Worm (Caenorhabditis elegans): Measurements from ENCODE around the gene Y46D2A.3.

Gene Y46D2A.3

DNA sequence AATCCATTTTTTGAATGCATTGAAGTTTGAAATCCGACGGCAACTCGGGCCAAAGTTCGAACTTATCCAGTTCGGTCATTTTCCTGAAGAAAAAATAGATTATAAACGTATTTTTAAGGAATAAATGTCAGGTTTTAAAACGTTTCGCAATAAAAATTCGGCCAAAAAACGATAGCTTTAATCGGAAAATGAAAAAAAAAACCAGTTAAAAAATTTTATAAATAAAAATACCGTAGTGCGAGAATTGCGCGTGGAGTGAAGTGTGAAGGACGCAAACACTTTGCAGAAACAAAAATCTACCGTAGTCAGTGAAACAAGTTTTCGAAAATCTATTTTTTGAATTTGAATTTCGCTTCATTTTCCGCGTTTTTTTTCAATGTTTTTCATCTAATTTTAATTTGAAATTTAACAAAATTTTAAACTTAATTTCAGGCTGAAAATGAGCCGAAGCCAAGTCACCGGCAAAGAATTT is 22.9 kb upstream of the Y46D2A.3 start, which contains the start of gene F14D2.8:
TSS of gene F14D2.8 (minus strand) at position 51 of the 472 bp plus-strand sequence.
- TF ChIP-seq sdz-12 (GFP tag; optimal IDR thresholded peaks at IDR 0.05), result no peak
- TF ChIP-seq mdt-29 (GFP tag; IDR thresholded peaks at IDR 0.05), result no peak
- TF ChIP-seq dve-1 (tag; optimal IDR thresholded peaks at IDR 0.05; ENCODE audit: insufficient read depth), result no peak
- no peak for TF ChIP-seq nhr-25 (tag; optimal IDR thresholded peaks at IDR 0.05; ENCODE audit: borderline replicate concordance, insufficient read depth)
- no peak for TF ChIP-seq F37D6.2 (tag; optimal IDR thresholded peaks at IDR 0.05)
- no peak for TF ChIP-seq madf-9 (GFP tag; conservative IDR thresholded peaks at IDR 0.05)
- no peak for TF ChIP-seq nhr-11 (tag; optimal IDR thresholded peaks at IDR 0.05)
- no peak for TF ChIP-seq lin-13 (GFP tag; optimal IDR thresholded peaks at IDR 0.05)
- TF ChIP-seq R02D3.7 (tag; optimal IDR thresholded peaks at IDR 0.05), result no peak
- no peak for TF ChIP-seq hlh-30 (tag; optimal IDR thresholded peaks at IDR 0.05; ENCODE audit: insufficient read depth)
- TF ChIP-seq ama-1 (optimal IDR thresholded peaks at IDR 0.05), result no peak
- no peak for TF ChIP-seq hif-1 (tag; optimal IDR thresholded peaks at IDR 0.05)
- TF ChIP-seq rbr-2 (tag; optimal IDR thresholded peaks at IDR 0.05), result no peak
- TF ChIP-seq daf-16 (GFP tag; optimal IDR thresholded peaks at IDR 0.05), result no peak
- no peak for TF ChIP-seq daf-16 (tag; optimal IDR thresholded peaks at IDR 0.05)
- TF ChIP-seq Y105C5A.15 (GFP tag; IDR thresholded peaks at IDR 0.05), result no peak
- TF ChIP-seq nhr-42 (GFP tag; IDR thresholded peaks at IDR 0.05), result no peak

- peak; percentile 33 for TF ChIP-seq aha-1 (tag)
- no peak for TF ChIP-seq zip-11 (GFP tag; IDR thresholded peaks at IDR 0.05)
- no peak for TF ChIP-seq lim-7 (GFP tag; IDR thresholded peaks at IDR 0.05)
These were observed 21.1 kb upstream of the Y46D2A.3 start, which contains the start of the genes F14D2.14 and bath-29 for ce11 chrII:3347940-3348610. Gene F14D2.14 (minus strand): TSS chrII:3347990. Gene bath-29 (plus strand): TSS chrII:3348560.

DNA sequence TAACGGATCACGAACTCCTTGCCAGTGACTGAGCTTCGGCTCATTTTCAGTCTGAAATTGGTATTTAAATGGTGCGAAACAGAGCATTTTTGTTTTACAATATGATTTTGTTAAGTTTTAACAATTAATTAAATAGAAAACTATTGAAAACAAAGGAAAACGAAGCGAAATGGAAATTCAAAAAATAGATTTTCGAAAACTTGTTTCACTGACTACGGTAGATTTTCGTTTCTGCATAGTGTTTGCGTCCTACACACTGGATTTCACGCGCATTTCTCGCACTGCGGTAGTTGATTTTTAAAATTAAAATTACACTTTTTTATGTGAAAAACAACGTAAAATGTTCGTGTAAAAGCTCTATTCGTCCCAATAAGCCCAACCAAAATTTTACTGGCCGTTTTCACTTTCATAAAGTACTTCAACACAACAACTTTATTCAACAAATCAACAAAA is 19.4 kb upstream of the Y46D2A.3 start, which contains the start of gene bath-30:
TSS of gene bath-30 (minus strand) at position 51 of the 453 bp plus-strand sequence.
- TF ChIP-seq zfp-3 (GFP tag; conservative IDR thresholded peaks at IDR 0.05) (no peak), lin-38 (GFP tag; IDR thresholded peaks at IDR 0.05) (0 out of 2 replicates have a peak, but pooled peaks have one; percentile 12)

DNA sequence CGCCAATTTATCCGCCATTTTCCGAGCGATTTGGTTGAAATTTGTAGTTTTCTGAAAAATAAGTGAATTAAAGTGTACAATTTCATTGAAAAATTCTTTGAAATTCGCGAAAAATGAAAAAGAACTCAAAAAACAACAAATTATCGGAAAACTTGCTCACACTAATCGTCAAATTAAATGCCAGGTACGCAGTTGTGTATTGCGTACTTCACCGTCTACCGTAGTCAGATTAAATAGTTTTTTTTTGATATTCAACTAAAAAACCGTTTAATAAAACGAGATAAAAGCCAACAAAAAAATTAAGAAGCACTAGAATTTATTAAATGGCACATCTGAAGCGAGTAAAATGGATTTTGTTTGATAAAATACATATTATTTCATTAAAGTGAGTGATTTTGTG is 17.9 kb upstream of the Y46D2A.3 start, which contains the start of gene bath-28:
TSS of gene bath-28 (minus strand) at position 51 of the 400 bp plus-strand sequence.
- TF ChIP-seq nhr-28 (tag; optimal IDR thresholded peaks at IDR 0.05) (no peak), arid-1 (GFP tag; conservative IDR thresholded peaks at IDR 0.05) (no peak), fos-1 (tag; optimal IDR thresholded peaks at IDR 0.05) (no peak), daf-16 (GFP tag; optimal IDR thresholded peaks at IDR 0.05) (no peak), daf-16 (tag; optimal IDR thresholded peaks at IDR 0.05) (no peak), ztf-11 (tag; optimal IDR thresholded peaks at IDR 0.05) (no peak), Y75B8A.6 (GFP tag; IDR thresholded peaks at IDR 0.05) (no peak), unc-39 (tag; optimal IDR thresholded peaks at IDR 0.05) (no peak), nhr-102 (tag; optimal IDR thresholded peaks at IDR 0.05) (no peak), madf-5 (GFP tag; IDR thresholded peaks at IDR 0.05) (no peak), pqm-1 (tag; optimal IDR thresholded peaks at IDR 0.05) (no peak), F10B5.3 (tag; optimal IDR thresholded peaks at IDR 0.05) (no peak), nhr-25 (tag; optimal IDR thresholded peaks at IDR 0.05; ENCODE audit: borderline replicate concordance, insufficient read depth) (no peak), lin-1 (GFP tag; IDR thresholded peaks at IDR 0.05) (no peak), mes-2 (tag; optimal IDR thresholded peaks at IDR 0.05; ENCODE audit: poor library complexity, severe bottlenecking) (no peak), lim-7 (GFP tag; IDR thresholded peaks at IDR 0.05) (no peak), spr-3 (GFP tag; optimal IDR thresholded peaks at IDR 0.05) (no peak), zip-11 (GFP tag; IDR thresholded peaks at IDR 0.05) (no peak), tag-97 (GFP tag; IDR thresholded peaks at IDR 0.05) (no peak), daf-12 (tag; optimal IDR thresholded peaks at IDR 0.05) (no peak), nhr-6 (tag; optimal IDR thresholded peaks at IDR 0.05) (no peak)
